Fruit fly (Drosophila melanogaster) whole organism, embryonic: Measurements from ENCODE around the gene CG11382.
A peak's percentile ranks its signal among the peaks of the same experiment; 100 is the strongest.

ENCODE experiments used
- Bdp1 ChIP-seq: fragments of 200-800 bp; sonication (Bioruptor generic); optimal IDR thresholded peaks from 3 replicates; lab custom pipeline; 2016; ENCODE audit warnings: missing biosample characterization, missing genetic modification characterization
- CG12659 ChIP-seq: fragments of 200-800 bp; sonication (Bioruptor generic); optimal IDR thresholded peaks from 3 replicates; lab custom pipeline; 2017; ENCODE audit warnings: mild to moderate bottlenecking, missing biosample characterization, missing genetic modification reagents, missing genetic modification characterization
- CG15011 ChIP-seq: fragments of 200-800 bp; sonication (Bioruptor generic); optimal IDR thresholded peaks from 3 replicates; lab custom pipeline; 2018; ENCODE audit warnings: missing biosample characterization, mild to moderate bottlenecking, missing genetic modification characterization
- CG15073 ChIP-seq: fragments of 200-800 bp; sonication (Bioruptor generic); optimal IDR thresholded peaks from 2 replicates; lab custom pipeline; 2016; ENCODE audit warnings: missing biosample characterization, missing genetic modification characterization
- CG17186 ChIP-seq: fragments of 200-800 bp; sonication (Bioruptor generic); optimal IDR thresholded peaks from 3 replicates; lab custom pipeline; 2017; ENCODE audit warnings: missing biosample characterization, missing genetic modification reagents, missing genetic modification characterization
- CG17802 ChIP-seq: fragments of 200-800 bp; sonication (Bioruptor generic); optimal IDR thresholded peaks from 2 replicates; lab custom pipeline; 2018; ENCODE audit warnings: missing biosample characterization, mild to moderate bottlenecking, missing genetic modification characterization, moderate library complexity
- CG17829 ChIP-seq: fragments of 200-800 bp; optimal IDR thresholded peaks from 2 replicates; lab custom pipeline; 2019; ENCODE audit warnings: missing biosample characterization, mild to moderate bottlenecking, missing genetic modification characterization, moderate library complexity
- CG18262 ChIP-seq: fragments of 200-800 bp; optimal IDR thresholded peaks from 3 replicates; lab custom pipeline; 2019; ENCODE audit warnings: missing biosample characterization, mild to moderate bottlenecking, missing genetic modification characterization, moderate library complexity
- CG30431 ChIP-seq: fragments of 200-800 bp; sonication (Bioruptor generic); optimal IDR thresholded peaks from 2 replicates; lab custom pipeline; 2017; ENCODE audit warnings: missing biosample characterization, missing genetic modification characterization
- CG3065 ChIP-seq: fragments of 200-800 bp; sonication (Bioruptor generic); optimal IDR thresholded peaks from 2 replicates; lab custom pipeline; 2016; ENCODE audit warnings: missing biosample characterization, missing genetic modification characterization
- CG3281 ChIP-seq: fragments of 200-800 bp; sonication (Bioruptor generic); optimal IDR thresholded peaks from 3 replicates; lab custom pipeline; 2017; ENCODE audit warnings: missing biosample characterization, mild to moderate bottlenecking, missing genetic modification characterization
- CG34422 ChIP-seq: fragments of 200-800 bp; sonication (Bioruptor generic); IDR thresholded peaks from 3 replicates; pipeline ENCODE4 v1.3.6; 2022; ENCODE audit warnings: missing biosample characterization, missing genetic modification characterization
- CG6254 ChIP-seq: fragments of 200-800 bp; sonication (Bioruptor generic); optimal IDR thresholded peaks from 3 replicates; lab custom pipeline; 2017; ENCODE audit warnings: mild to moderate bottlenecking, missing biosample characterization, missing genetic modification reagents, missing genetic modification characterization
- CG6791 ChIP-seq: fragments of 200-800 bp; sonication (Bioruptor generic); IDR thresholded peaks from 3 replicates; pipeline ENCODE4 v1.3.6; 2022; ENCODE audit warnings: missing biosample characterization, missing genetic modification characterization; ENCODE audit not compliant: partially characterized antibody
- CG6854 ChIP-seq: fragments of 200-800 bp; sonication (Bioruptor generic); optimal IDR thresholded peaks from 3 replicates; lab custom pipeline; 2017; ENCODE audit warnings: missing biosample characterization, mild to moderate bottlenecking, missing genetic modification characterization
- CG7357 ChIP-seq: fragments of 200-800 bp; sonication (Bioruptor generic); IDR thresholded peaks from 3 replicates; pipeline ENCODE4 v1.3.6; 2022; ENCODE audit warnings: missing biosample characterization, missing genetic modification characterization
- CG7963 ChIP-seq: fragments of 200-800 bp; sonication (Bioruptor generic); IDR thresholded peaks from 3 replicates; pipeline ENCODE4 v1.3.6; 2022; ENCODE audit warnings: missing biosample characterization, missing genetic modification characterization; ENCODE audit not compliant: partially characterized antibody
- CG9797 ChIP-seq: fragments of 200-800 bp; sonication (Bioruptor generic); optimal IDR thresholded peaks from 3 replicates; lab custom pipeline; 2018; ENCODE audit warnings: missing biosample characterization, mild to moderate bottlenecking, missing genetic modification characterization
- Camta ChIP-seq: fragments of 200-800 bp; sonication (Bioruptor generic); optimal IDR thresholded peaks from 2 replicates; lab custom pipeline; 2016; ENCODE audit warnings: missing biosample characterization, missing genetic modification characterization
- D19A ChIP-seq: fragments of 200-800 bp; optimal IDR thresholded peaks from 3 replicates; lab custom pipeline; 2019; ENCODE audit warnings: missing biosample characterization, mild to moderate bottlenecking, missing genetic modification characterization, moderate library complexity
- Dref ChIP-seq: fragments of 200-800 bp; sonication (Bioruptor generic); IDR thresholded peaks from 2 replicates; pipeline ENCODE4 v1.3.6; 2022; ENCODE audit warnings: missing biosample characterization, missing genetic modification characterization
- Fer1 ChIP-seq: fragments of 200-800 bp; sonication (Bioruptor generic); optimal IDR thresholded peaks from 2 replicates; lab custom pipeline; 2017; ENCODE audit warnings: missing biosample characterization, mild to moderate bottlenecking, missing genetic modification characterization
- Gug ChIP-seq: fragments of 200-800 bp; sonication (Bioruptor generic); IDR thresholded peaks from 4 replicates; pipeline ENCODE4 v1.3.6; 2022; ENCODE audit warnings: missing biosample characterization, missing genetic modification characterization
- Myb ChIP-seq: fragments of 200-800 bp; sonication (Bioruptor generic); optimal IDR thresholded peaks from 2 replicates; lab custom pipeline; 2016; ENCODE audit warnings: missing biosample characterization, missing genetic modification characterization
- Opbp ChIP-seq: fragments of 200-800 bp; sonication (Bioruptor generic); IDR thresholded peaks from 3 replicates; pipeline ENCODE4 v1.3.6; 2022; ENCODE audit warnings: missing biosample characterization, missing genetic modification characterization; ENCODE audit not compliant: partially characterized antibody
- Sin3A ChIP-seq: fragments of >200 bp; optimal IDR thresholded peaks from 2 replicates; lab custom pipeline; 2018
- Trl ChIP-seq, 3 experiments: fragments of >200 bp in 2 of 3; fragments of 200-800 bp in 1 of 3; sonication (Bioruptor generic) in 1 of 3; optimal IDR thresholded peaks; 2 replicates in 1 of 3; 3 replicates in 2 of 3; lab custom pipeline; 2016 to 2017; ENCODE audit warnings: missing biosample characterization in 1 of 3, missing genetic modification characterization in 1 of 3
- Usf ChIP-seq: fragments of 200-800 bp; sonication (Bioruptor generic); optimal IDR thresholded peaks from 2 replicates; lab custom pipeline; 2017; ENCODE audit warnings: missing genotype, missing biosample characterization, missing genetic modification characterization
- Xrp1 ChIP-seq: fragments of 200-800 bp; sonication (Bioruptor generic); IDR thresholded peaks from 2 replicates; pipeline ENCODE4 v1.3.6; 2022; ENCODE audit warnings: missing biosample characterization, missing genetic modification characterization
- YL-1 ChIP-seq: fragments of 200-800 bp; sonication (Bioruptor generic); optimal IDR thresholded peaks from 3 replicates; lab custom pipeline; 2017; ENCODE audit warnings: missing biosample characterization, mild to moderate bottlenecking, missing genetic modification characterization
- abd-A ChIP-seq: fragments of 200-800 bp; sonication (Bioruptor generic); optimal IDR thresholded peaks from 3 replicates; lab custom pipeline; 2019; ENCODE audit warnings: missing biosample characterization, mild to moderate bottlenecking, missing genetic modification characterization, moderate library complexity
- ato ChIP-seq: fragments of 200-800 bp; sonication (Bioruptor generic); IDR thresholded peaks from 2 replicates; pipeline ENCODE4 v1.3.6; 2022; ENCODE audit warnings: missing biosample characterization, missing genetic modification characterization; ENCODE audit not compliant: partially characterized antibody
- bbx ChIP-seq: fragments of 200-800 bp; sonication (Bioruptor generic); IDR thresholded peaks from 2 replicates; pipeline ENCODE4 v1.3.6; 2022; ENCODE audit warnings: missing biosample characterization, missing genetic modification characterization; ENCODE audit not compliant: partially characterized antibody
- cad ChIP-seq: fragments of >200 bp; optimal IDR thresholded peaks from 2 replicates; lab custom pipeline; 2017; ENCODE audit warnings: missing biosample characterization, missing genetic modification characterization
- ci ChIP-seq: fragments of 200-800 bp; sonication (Bioruptor generic); IDR thresholded peaks from 3 replicates; pipeline ENCODE4 v1.3.6; 2022; ENCODE audit warnings: missing biosample characterization, missing genetic modification characterization
- corto ChIP-seq: fragments of 200-800 bp; sonication (Bioruptor generic); optimal IDR thresholded peaks from 2 replicates; lab custom pipeline; 2016; ENCODE audit warnings: missing biosample characterization, mild to moderate bottlenecking, missing genetic modification characterization, moderate library complexity
- cwo ChIP-seq: fragments of 200-800 bp; sonication (Bioruptor generic); optimal IDR thresholded peaks from 3 replicates; lab custom pipeline; 2017; ENCODE audit warnings: missing biosample characterization, missing genetic modification characterization, mild to moderate bottlenecking, moderate library complexity, missing genetic modification reagents
- dimm ChIP-seq: fragments of 200-800 bp; sonication (Bioruptor generic); IDR thresholded peaks from 2 replicates; pipeline ENCODE4 v1.3.6; 2022; ENCODE audit warnings: missing biosample characterization, missing genetic modification characterization
- fd102C ChIP-seq: fragments of 200-800 bp; sonication (Bioruptor generic); optimal IDR thresholded peaks from 2 replicates; lab custom pipeline; 2018; ENCODE audit warnings: missing biosample characterization, mild to moderate bottlenecking, missing genetic modification characterization, moderate library complexity
- fd96Cb ChIP-seq: fragments of 200-800 bp; sonication (Bioruptor generic); optimal IDR thresholded peaks from 2 replicates; lab custom pipeline; 2018; ENCODE audit warnings: missing biosample characterization, mild to moderate bottlenecking, missing genetic modification characterization, moderate library complexity
- ftz-f1 ChIP-seq: fragments of 200-800 bp; sonication (Bioruptor generic); optimal IDR thresholded peaks from 2 replicates; lab custom pipeline; 2016; ENCODE audit warnings: missing biosample characterization, missing genetic modification characterization
- hbn ChIP-seq: fragments of 200-800 bp; sonication (Bioruptor generic); IDR thresholded peaks from 2 replicates; pipeline ENCODE4 v1.3.6; 2022; ENCODE audit warnings: missing biosample characterization, missing genetic modification characterization; ENCODE audit not compliant: partially characterized antibody
- kay ChIP-seq: fragments of 200-800 bp; sonication (Bioruptor generic); optimal IDR thresholded peaks from 2 replicates; lab custom pipeline; 2016; ENCODE audit warnings: missing biosample characterization, missing genetic modification characterization
- nau ChIP-seq: fragments of 200-800 bp; sonication (Bioruptor generic); optimal IDR thresholded peaks from 3 replicates; lab custom pipeline; 2017; ENCODE audit warnings: missing biosample characterization, mild to moderate bottlenecking, missing genetic modification characterization, missing genetic modification reagents
- onecut ChIP-seq: fragments of 200-800 bp; sonication (Bioruptor generic); IDR thresholded peaks from 2 replicates; pipeline ENCODE4 v1.3.6; 2022; ENCODE audit warnings: missing biosample characterization, missing genetic modification characterization
- peb ChIP-seq: fragments of 200-800 bp; sonication (Bioruptor generic); IDR thresholded peaks from 2 replicates; pipeline ENCODE4 v1.3.6; 2022; ENCODE audit warnings: missing biosample characterization, missing genetic modification characterization
- tgo ChIP-seq: fragments of 200-800 bp; sonication (Bioruptor generic); IDR thresholded peaks from 3 replicates; pipeline ENCODE4 v1.3.6; 2022; ENCODE audit warnings: missing biosample characterization, missing genetic modification characterization
- trem ChIP-seq: fragments of 200-800 bp; optimal IDR thresholded peaks from 3 replicates; lab custom pipeline; 2019; ENCODE audit warnings: missing biosample characterization, mild to moderate bottlenecking, missing genetic modification characterization, moderate library complexity
- usp ChIP-seq: fragments of >200 bp; optimal IDR thresholded peaks from 2 replicates; lab custom pipeline; 2017; ENCODE audit warnings: missing biosample characterization, missing genetic modification characterization
- vvl ChIP-seq: fragments of 200-800 bp; sonication (Bioruptor generic); IDR thresholded peaks from 2 replicates; pipeline ENCODE4 v1.3.6; 2022; ENCODE audit warnings: missing biosample characterization, missing genetic modification characterization
- zfh2 ChIP-seq: fragments of 200-800 bp; sonication (Bioruptor generic); optimal IDR thresholded peaks from 2 replicates; lab custom pipeline; 2016; ENCODE audit warnings: missing biosample characterization, missing genetic modification characterization

CG11382 gene

dm6 chrX:1236475-1236874 lies 26.7 kb downstream of the CG11382 start, which contains the start of gene CG3638 (continued):
- TF ChIP-seq ftz-f1 (peak; percentile 7), peb (GFP tag; lab: Robert Waterston, UW) (no peak), Dref (GFP tag; lab: Robert Waterston, UW) (peak; percentile 96), CG30431 (GFP tag; lab: Kevin White, UChicago) (no peak), CG17186 (GFP tag; lab: Kevin White, UChicago) (peak; percentile 63), ato (GFP tag; lab: Robert Waterston, UW) (peak; percentile 62), CG7357 (GFP tag; lab: Robert Waterston, UW) (no peak), cad (no peak), hbn (GFP tag; lab: Robert Waterston, UW) (peak; percentile 76), Gug (no peak), vvl (GFP tag; lab: Robert Waterston, UW) (peak; percentile 49), corto (no peak), CG12659 (GFP tag; lab: Kevin White, UChicago) (peak; percentile 86), usp (GFP tag; lab: Kevin White, UChicago) (no peak), cwo (no peak), abd-A (tag; lab: Kevin White, UChicago) (peak; percentile 7), bbx (peak; percentile 69), Myb (peak; percentile 70), Sin3A (lab: Kevin White, UChicago) (peak; percentile 55), Fer1 (GFP tag; lab: Kevin White, UChicago) (no peak), Xrp1 (GFP tag; lab: Robert Waterston, UW) (no peak), nau (no peak), D19A (peak; percentile 1), CG3065 (GFP tag; lab: Kevin White, UChicago) (no peak), CG15011 (no peak), fd102C (GFP tag; lab: Kevin White, UChicago) (no peak), dimm (GFP tag; lab: Robert Waterston, UW) (no peak), ci (peak; percentile 49; the same call in 1 of the 3 replicates), trem (tag; lab: Kevin White, UChicago) (peak; percentile 49), CG17829 (tag; lab: Kevin White, UChicago) (peak; percentile 60), kay (GFP tag; lab: Kevin White, UChicago) (no peak), tgo (GFP tag; lab: Robert Waterston, UW) (no peak), CG6254 (GFP tag; lab: Kevin White, UChicago) (no peak), CG7963 (GFP tag; lab: Robert Waterston, UW) (peak; percentile 46; the same call in 1 of the 3 replicates), CG18262 (tag; lab: Kevin White, UChicago) (no peak), CG6791 (GFP tag; lab: Robert Waterston, UW) (peak; percentile 95), YL-1 (peak; percentile 37), CG17802 (tag; lab: Kevin White, UChicago) (no peak), zfh2 (GFP tag; lab: Kevin White, UChicago) (peak; percentile 2), Opbp (GFP tag; lab: Robert Waterston, UW) (peak; percentile 84), Trl (optimal IDR thresholded peaks at IDR 0.05; lab: Kevin White, UChicago) (no peak), Trl (GFP tag; optimal IDR thresholded peaks at IDR 0.05; lab: Kevin White, UChicago) (peak; percentile 37), onecut (peak; percentile 73), CG15073 (GFP tag; lab: Kevin White, UChicago) (no peak), Usf (GFP tag; lab: Kevin White, UChicago) (no peak), CG34422 (no peak), CG6854 (GFP tag; lab: Kevin White, UChicago) (no peak), fd96Cb (tag; lab: Kevin White, UChicago) (no peak), CG3281 (no peak), Bdp1 (GFP tag; lab: Kevin White, UChicago) (peak; percentile 34), CG9797 (GFP tag; lab: Kevin White, UChicago) (peak; percentile 65), Camta (GFP tag; lab: Kevin White, UChicago) (peak; percentile 31)
